Worm (Caenorhabditis elegans): ENCODE results near the gene E04D5.4.
A peak's percentile ranks its signal among the peaks of the same experiment; 100 is the strongest.

E04D5.4 gene

ce11 chrII:10450335-10450734 lies 10.3 kb downstream of the E04D5.4 start (continued):
- TF ChIP-seq ztf-22 (GFP tag; optimal IDR thresholded peaks at IDR 0.05) = no peak
- TF ChIP-seq sptf-2 (GFP tag; optimal IDR thresholded peaks at IDR 0.05) = no peak
- no peak for TF ChIP-seq sea-2 (GFP tag; IDR thresholded peaks at IDR 0.05)
- no peak for TF ChIP-seq zfh-2 (GFP tag; conservative IDR thresholded peaks at IDR 0.05)
- 0 out of 2 replicates have a peak, but pooled peaks have one; percentile 22 for TF ChIP-seq C06A6.2 (GFP tag; conservative IDR thresholded peaks at IDR 0.05)
- no peak for TF ChIP-seq F23B12.7 (tag; optimal IDR thresholded peaks at IDR 0.05; ENCODE audit: insufficient read depth)
- no peak for TF ChIP-seq rpc-1 (optimal IDR thresholded peaks at IDR 0.05)
- TF ChIP-seq rpc-1 (tag; optimal IDR thresholded peaks at IDR 0.05) = no peak
- no peak for TF ChIP-seq nhr-179 (tag; optimal IDR thresholded peaks at IDR 0.05)
- TF ChIP-seq lin-40 (tag; optimal IDR thresholded peaks at IDR 0.05) = no peak
- TF ChIP-seq ZK185.1 (tag; optimal IDR thresholded peaks at IDR 0.05; ENCODE audit: poor library complexity, severe bottlenecking) = peak; percentile 10
- no peak for TF ChIP-seq ccch-3 (GFP tag; optimal IDR thresholded peaks at IDR 0.05)
- peak; percentile 61; the same call in 1 of the 2 replicates for TF ChIP-seq Y79H2A.3 (GFP tag; conservative IDR thresholded peaks at IDR 0.05)
- TF ChIP-seq ztf-28 (GFP tag; IDR thresholded peaks at IDR 0.05) = no peak
- no peak for TF ChIP-seq D2030.7 (GFP tag; IDR thresholded peaks at IDR 0.05)
- TF ChIP-seq mes-4 (tag; optimal IDR thresholded peaks at IDR 0.05) = no peak
- no peak for TF ChIP-seq attf-3 (GFP tag; conservative IDR thresholded peaks at IDR 0.05)
- TF ChIP-seq repo-1 (tag; optimal IDR thresholded peaks at IDR 0.05) = peak; percentile 86
- no peak for TF ChIP-seq ceh-100 (GFP tag; IDR thresholded peaks at IDR 0.05)
- no peak for TF ChIP-seq aptf-2 (GFP tag; conservative IDR thresholded peaks at IDR 0.05)
- TF ChIP-seq madf-6 (GFP tag; IDR thresholded peaks at IDR 0.05) = peak; percentile 34; the same call in 1 of the 2 replicates
- no peak for TF ChIP-seq hmg-1.2 (GFP tag; IDR thresholded peaks at IDR 0.05)
- no peak for TF ChIP-seq hrde-1 (tag; optimal IDR thresholded peaks at IDR 0.05; ENCODE audit: borderline replicate concordance)
- no peak for TF ChIP-seq sdz-38 (tag; optimal IDR thresholded peaks at IDR 0.05)
- TF ChIP-seq lin-35 (GFP tag; optimal IDR thresholded peaks at IDR 0.05) = peak in 1 of 3 experiments; percentile 61
- no peak for TF ChIP-seq dox-1 (GFP tag; IDR thresholded peaks at IDR 0.05)
- TF ChIP-seq F39B2.1 (GFP tag; IDR thresholded peaks at IDR 0.05) = no peak
- TF ChIP-seq ekl-4 (GFP tag; IDR thresholded peaks at IDR 0.05) = 0 out of 2 replicates have a peak, but pooled peaks have one; percentile 24
- no peak for TF ChIP-seq cebp-2 (GFP tag; IDR thresholded peaks at IDR 0.05)
- no peak for TF ChIP-seq lin-54 (GFP tag; optimal IDR thresholded peaks at IDR 0.05)
- TF ChIP-seq tbx-9 (tag; optimal IDR thresholded peaks at IDR 0.05; ENCODE audit: borderline replicate concordance) = no peak
- no peak for TF ChIP-seq B0035.1 (tag; optimal IDR thresholded peaks at IDR 0.05)
- peak; percentile 54 for TF ChIP-seq B0336.3 (GFP tag; IDR thresholded peaks at IDR 0.05)
- no peak for TF ChIP-seq snpc-4 (GFP tag; optimal IDR thresholded peaks at IDR 0.05)
- no peak for TF ChIP-seq snpc-4 (tag; optimal IDR thresholded peaks at IDR 0.05)
- TF ChIP-seq mel-28 (tag; optimal IDR thresholded peaks at IDR 0.05; ENCODE audit: borderline replicate concordance) = peak; percentile 68
- TF ChIP-seq ceh-91 (GFP tag; IDR thresholded peaks at IDR 0.05) = no peak
- no peak for TF ChIP-seq T26A5.8 (tag; optimal IDR thresholded peaks at IDR 0.05)
- TF ChIP-seq let-526 (GFP tag; IDR thresholded peaks at IDR 0.05) = no peak
- no peak for TF ChIP-seq ceh-40 (GFP tag; IDR thresholded peaks at IDR 0.05)
- no peak for TF ChIP-seq F57A8.1 (GFP tag; optimal IDR thresholded peaks at IDR 0.05)
- no peak for TF ChIP-seq dpff-1 (tag; optimal IDR thresholded peaks at IDR 0.05)
- TF ChIP-seq aptf-3 (GFP tag; IDR thresholded peaks at IDR 0.05) = no peak
- TF ChIP-seq athp-1 (tag; optimal IDR thresholded peaks at IDR 0.05) = peak; percentile 49
- TF ChIP-seq F49E8.2 (tag; optimal IDR thresholded peaks at IDR 0.05; ENCODE audit: insufficient read depth) = no peak
- no peak for TF ChIP-seq hlh-12 (tag; optimal IDR thresholded peaks at IDR 0.05)
- TF ChIP-seq akir-1 (GFP tag; optimal IDR thresholded peaks at IDR 0.05) = no peak
- no peak for TF ChIP-seq F33H1.4 (GFP tag; IDR thresholded peaks at IDR 0.05)
- TF ChIP-seq chd-7 (tag; optimal IDR thresholded peaks at IDR 0.05) = no peak
- peak; percentile 64 for TF ChIP-seq mcd-1 (GFP tag; IDR thresholded peaks at IDR 0.05)
